Worm (Caenorhabditis elegans) whole organism, young adult: ENCODE data around the gene amx-1.

Experiments used
- akir-1 ChIP-seq: fragments of 200-800 bp; sonication (Bioruptor generic); optimal IDR thresholded peaks from 2 replicates; lab custom pipeline; 2018; ENCODE audit warnings: mild to moderate bottlenecking, missing genetic modification characterization, moderate library complexity, missing compliant biosample characterization
- pha-4 ChIP-seq: fragments of 150-350 bp; sonication (generic microtip); optimal IDR thresholded peaks from 2 replicates; lab custom pipeline; 2014; ENCODE audit warnings: missing biosample characterization, missing genetic modification reagents, missing genetic modification characterization

- no peak for TF ChIP-seq pha-4 (tag; lab: Kevin White, UChicago)
- no peak for TF ChIP-seq akir-1 (GFP tag; lab: Kevin White, UChicago)
Observed at ce11 chrIII:3862918-3863385, 40.7 kb downstream of the amx-1 start, which contains the start of gene brc-1.
